Fruit fly (Drosophila melanogaster) whole organism, wandering third instar larva: ENCODE data around the gene P5CDh2.
A peak's percentile ranks its signal among the peaks of the same experiment; 100 is the strongest.

Experiments used
- Abd-B ChIP-seq: fragments of >200 bp; optimal IDR thresholded peaks from 2 replicates; lab custom pipeline; 2017; ENCODE audit warnings: missing biosample characterization, missing genetic modification characterization
- CG32264 ChIP-seq: fragments of 200-800 bp; sonication (Bioruptor generic); optimal IDR thresholded peaks from 2 replicates; lab custom pipeline; 2016; ENCODE audit warnings: missing biosample characterization, missing genetic modification characterization
- CG9705 ChIP-seq: fragments of 200-800 bp; sonication (Bioruptor generic); optimal IDR thresholded peaks from 2 replicates; lab custom pipeline; 2018; ENCODE audit warnings: missing biosample characterization, mild to moderate bottlenecking, missing genetic modification characterization
- CrebA ChIP-seq: fragments of 200-800 bp; sonication (Bioruptor generic); optimal IDR thresholded peaks from 2 replicates; lab custom pipeline; 2016; ENCODE audit warnings: missing biosample characterization, mild to moderate bottlenecking, missing genetic modification characterization, borderline replicate concordance
- Dfd ChIP-seq: fragments of >200 bp; optimal IDR thresholded peaks from 2 replicates; lab custom pipeline; 2017; ENCODE audit warnings: missing biosample characterization, missing genetic modification characterization
- Dif ChIP-seq: fragments of 200-275, 200-300 bp; sonication (Bioruptor generic); optimal IDR thresholded peaks from 2 replicates; lab custom pipeline; 2018; ENCODE audit warnings: missing biosample characterization, missing genetic modification characterization; ENCODE audit not compliant: partially characterized antibody
- GATAd ChIP-seq: sonication (Bioruptor generic); optimal IDR thresholded peaks from 2 replicates; lab custom pipeline; 2016; ENCODE audit warnings: missing biosample characterization, missing genetic modification characterization
- Hnf4 ChIP-seq: fragments of 200-800 bp; sonication (Bioruptor generic); optimal IDR thresholded peaks from 2 replicates; lab custom pipeline; 2016; ENCODE audit warnings: missing biosample characterization, mild to moderate bottlenecking, missing genetic modification characterization
- Hr78 ChIP-seq: fragments of >200 bp; optimal IDR thresholded peaks from 2 replicates; lab custom pipeline; 2017; ENCODE audit warnings: missing biosample characterization, missing genetic modification characterization
- Hr83 ChIP-seq: fragments of 200-300 bp; sonication (Bioruptor generic); optimal IDR thresholded peaks from 2 replicates; lab custom pipeline; 2016; ENCODE audit warnings: missing biosample characterization, mild to moderate bottlenecking, missing genetic modification characterization, moderate library complexity; ENCODE audit not compliant: poor library complexity, severe bottlenecking
- Jra ChIP-seq: sonication (Bioruptor generic); optimal IDR thresholded peaks from 2 replicates; lab custom pipeline; 2016; ENCODE audit warnings: missing biosample characterization, missing genetic modification characterization
- Mio ChIP-seq: sonication (Bioruptor generic); optimal IDR thresholded peaks from 2 replicates; lab custom pipeline; 2016; ENCODE audit warnings: missing biosample characterization, missing genetic modification characterization
- Myc ChIP-seq: fragments of >200 bp; optimal IDR thresholded peaks from 2 replicates; lab custom pipeline; 2017
- N ChIP-seq: fragments of >200 bp; optimal IDR thresholded peaks from 2 replicates; lab custom pipeline; 2018; ENCODE audit warnings: missing biosample characterization, missing external identifiers, missing genetic modification characterization
- Rel ChIP-seq, 2 experiments: fragments of 200-800 bp; sonication (Bioruptor generic) in 1 of 2; optimal IDR thresholded peaks; 2 replicates in 1 of 2; 3 replicates in 1 of 2; lab custom pipeline; 2016 to 2019; ENCODE audit warnings: mild to moderate bottlenecking in 2 of 2, missing biosample characterization in 2 of 2, missing genetic modification characterization in 2 of 2, moderate library complexity in 1 of 2
- Vsx2 ChIP-seq: fragments of 200-300, 225-300 bp; sonication (Bioruptor generic); optimal IDR thresholded peaks from 2 replicates; lab custom pipeline; 2018; ENCODE audit warnings: missing biosample characterization, missing genetic modification characterization; ENCODE audit not compliant: partially characterized antibody
- brk ChIP-seq: fragments of 200-800 bp; sonication (Bioruptor generic); optimal IDR thresholded peaks from 2 replicates; lab custom pipeline; 2016; ENCODE audit warnings: missing biosample characterization, mild to moderate bottlenecking, missing genetic modification characterization
- dl ChIP-seq, 2 experiments: fragments of 175-275, 200-275 bp in 1 of 2; fragments of 200-275 bp in 1 of 2; sonication (Bioruptor generic); optimal IDR thresholded peaks; lab custom pipeline; 2018; ENCODE audit warnings: mild to moderate bottlenecking in 2 of 2, missing biosample characterization in 2 of 2, missing genetic modification characterization in 2 of 2, moderate library complexity in 2 of 2; ENCODE audit not compliant: partially characterized antibody in 2 of 2, insufficient read depth in 1 of 2
- dmrt93B ChIP-seq: fragments of 200-800 bp; sonication (Bioruptor generic); optimal IDR thresholded peaks from 2 replicates; lab custom pipeline; 2018; ENCODE audit warnings: missing biosample characterization, mild to moderate bottlenecking, missing genetic modification characterization
- dsf ChIP-seq: sonication (Bioruptor generic); optimal IDR thresholded peaks from 2 replicates; lab custom pipeline; 2016; ENCODE audit warnings: missing biosample characterization, missing genetic modification characterization, borderline replicate concordance
- ey ChIP-seq: fragments of 200-800 bp; sonication (Bioruptor generic); optimal IDR thresholded peaks from 2 replicates; lab custom pipeline; 2016; ENCODE audit warnings: missing biosample characterization, missing genetic modification characterization
- foxo ChIP-seq, 2 experiments: fragments of 200-800 bp; sonication (Bioruptor generic); optimal IDR thresholded peaks; 2 replicates in 1 of 2; 3 replicates in 1 of 2; lab custom pipeline; 2016 to 2017; ENCODE audit warnings: missing biosample characterization in 2 of 2, missing genetic modification characterization in 2 of 2
- fru ChIP-seq: fragments of 200-800 bp; sonication (Bioruptor generic); optimal IDR thresholded peaks from 3 replicates; lab custom pipeline; 2016; ENCODE audit warnings: missing biosample characterization, mild to moderate bottlenecking, missing genetic modification characterization
- h ChIP-seq: fragments of 200-800 bp; sonication (Bioruptor generic); optimal IDR thresholded peaks from 3 replicates; lab custom pipeline; 2016; ENCODE audit warnings: missing biosample characterization, mild to moderate bottlenecking, missing genetic modification characterization
- jim ChIP-seq: fragments of 175-275, 200-325 bp; sonication (Bioruptor generic); optimal IDR thresholded peaks from 2 replicates; lab custom pipeline; 2016; ENCODE audit warnings: missing biosample characterization, mild to moderate bottlenecking, missing genetic modification characterization
- lola ChIP-seq: fragments of >200 bp; optimal IDR thresholded peaks from 2 replicates; lab custom pipeline; 2017; ENCODE audit warnings: missing biosample characterization, missing genetic modification characterization
- psq ChIP-seq: fragments of 200-800 bp; sonication (Bioruptor generic); optimal IDR thresholded peaks from 3 replicates; lab custom pipeline; 2017; ENCODE audit warnings: missing biosample characterization, mild to moderate bottlenecking, missing genetic modification characterization, moderate library complexity
- sage ChIP-seq: fragments of 200-800 bp; sonication (Bioruptor generic); optimal IDR thresholded peaks from 2 replicates; lab custom pipeline; 2016; ENCODE audit warnings: missing biosample characterization, mild to moderate bottlenecking, missing genetic modification characterization
- sv ChIP-seq: fragments of 200-800 bp; sonication (Bioruptor generic); optimal IDR thresholded peaks from 3 replicates; lab custom pipeline; 2016; ENCODE audit warnings: missing biosample characterization, missing genetic modification characterization
- tai ChIP-seq: sonication (Bioruptor generic); optimal IDR thresholded peaks from 2 replicates; lab custom pipeline; 2016; ENCODE audit warnings: missing biosample characterization, missing genetic modification characterization
- usp ChIP-seq: fragments of >200 bp; optimal IDR thresholded peaks from 2 replicates; lab custom pipeline; 2017; ENCODE audit warnings: missing biosample characterization, missing genetic modification characterization
- woc ChIP-seq: sonication (Bioruptor generic); optimal IDR thresholded peaks from 2 replicates; lab custom pipeline; 2016; ENCODE audit warnings: missing biosample characterization, mild to moderate bottlenecking, missing genetic modification characterization

The P5CDh2 gene

DNA sequence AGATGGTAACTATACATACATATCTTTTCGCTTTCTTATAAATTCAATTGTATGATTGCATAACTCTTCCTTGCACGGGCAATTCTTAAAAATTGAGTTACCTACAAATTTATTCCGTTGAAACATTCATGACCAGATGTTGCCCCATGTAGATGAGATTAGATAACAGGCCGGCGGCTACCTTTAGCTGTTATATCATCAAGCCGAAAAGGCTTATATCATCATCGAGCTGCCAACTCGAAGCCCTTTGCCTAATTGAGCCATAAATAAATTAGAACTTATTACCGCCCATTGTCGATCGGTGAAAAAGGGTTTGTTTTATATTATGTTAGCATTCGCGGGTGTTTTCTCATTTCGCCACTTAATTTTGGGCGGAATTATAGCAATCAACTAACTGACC is 37.3 kb upstream of the P5CDh2 start:
- TF ChIP-seq sage (GFP tag; lab: Kevin White, UChicago) (no peak), Mio (no peak), Abd-B (no peak), Dfd (GFP tag; lab: Kevin White, UChicago) (no peak), lola (no peak), Dif (GFP tag; lab: Kevin White, UChicago) (no peak), Hr83 (GFP tag; lab: Kevin White, UChicago) (no peak), psq (GFP tag; lab: Kevin White, UChicago) (no peak), h (GFP tag; lab: Kevin White, UChicago) (no peak), jim (no peak), Myc (lab: Kevin White, UChicago) (no peak), CrebA (GFP tag; lab: Kevin White, UChicago) (no peak), Rel (GFP tag; optimal IDR thresholded peaks at IDR 0.05; lab: Kevin White, UChicago) (no peak), Rel (tag; optimal IDR thresholded peaks at IDR 0.05; lab: Kevin White, UChicago) (no peak), fru (no peak), brk (GFP tag; lab: Kevin White, UChicago) (no peak), Hnf4 (GFP tag; lab: Kevin White, UChicago) (no peak), dl (GFP tag; optimal IDR thresholded peaks at IDR 0.05; lab: Kevin White, UChicago; ENCODE audit: insufficient read depth in 1 of 2, partially characterized antibody in 2 of 2) (no peak), Jra (GFP tag; lab: Kevin White, UChicago) (no peak), Vsx2 (no peak), dsf (no peak)

DNA sequence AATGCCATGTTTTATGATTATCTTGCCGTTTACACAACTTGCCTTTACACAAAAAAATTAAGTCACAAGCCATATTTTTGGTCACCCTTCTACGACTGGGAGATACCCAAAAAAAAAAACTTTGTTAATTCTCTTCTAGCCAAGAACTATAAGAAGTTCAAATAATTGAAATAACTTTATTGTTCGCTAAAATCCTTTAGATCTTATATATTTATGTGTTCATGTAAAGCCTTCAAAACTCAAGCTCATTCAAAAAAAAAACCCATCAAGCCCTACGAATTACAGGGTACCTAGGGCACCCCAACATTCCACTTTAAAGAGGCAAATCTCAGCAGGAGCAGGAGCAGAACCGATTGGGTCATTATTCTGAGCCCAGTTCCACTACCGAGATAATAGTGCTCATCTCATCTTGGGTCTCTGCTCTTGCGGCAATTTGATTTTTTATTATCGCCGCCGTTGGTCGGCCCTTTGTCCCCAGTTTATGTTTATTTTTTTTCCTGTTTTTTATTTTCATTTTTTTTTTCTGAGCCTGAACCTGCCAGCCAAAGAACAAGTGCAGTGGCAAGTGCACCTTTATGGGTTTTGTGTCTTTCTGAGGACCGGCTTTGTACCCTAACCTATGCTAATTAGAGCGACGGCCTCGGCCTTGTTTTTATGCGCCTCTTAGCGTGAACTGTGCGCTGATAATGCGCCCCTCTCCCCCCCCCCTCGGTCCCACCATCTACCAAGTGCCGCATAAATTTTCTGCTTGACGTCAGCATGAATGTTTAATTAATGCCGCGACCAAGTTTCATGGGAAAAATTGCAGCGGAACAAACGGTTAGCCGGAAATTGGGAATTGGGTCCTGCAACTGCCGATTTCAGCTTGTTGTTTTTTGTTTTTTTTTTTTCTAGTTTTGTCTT is 36.0 kb upstream of the P5CDh2 start:
- no peak for TF ChIP-seq usp (GFP tag; lab: Kevin White, UChicago)
- peak in 1 of 2 experiments; percentile 0 for TF ChIP-seq foxo (GFP tag; optimal IDR thresholded peaks at IDR 0.05; lab: Kevin White, UChicago)
- TF ChIP-seq psq (GFP tag; lab: Kevin White, UChicago) = no peak
- TF ChIP-seq, all 38 proteins: peak for 1

DNA sequence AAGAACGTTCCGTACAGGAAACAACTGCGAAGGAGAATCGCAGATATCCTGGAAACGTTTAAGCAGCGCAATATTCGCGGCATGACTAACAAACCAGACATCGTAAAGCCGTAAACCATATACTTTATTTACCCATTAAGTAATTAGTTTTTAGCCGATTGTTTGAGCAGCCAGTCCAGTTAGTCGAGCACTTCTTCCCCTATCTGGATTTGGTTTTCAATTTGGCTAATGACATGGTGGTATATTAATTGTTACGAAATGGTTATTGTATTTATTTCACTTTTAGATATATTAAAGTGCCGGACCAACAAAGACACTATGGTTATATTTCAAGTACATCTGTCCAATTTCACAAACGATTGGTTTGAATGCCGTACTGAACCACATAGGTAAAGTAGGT is 34.1 kb upstream of the P5CDh2 start, which contains the start of gene Gr93b:
Gene Gr93b (minus strand): TSS at position 101 of the 400 bp plus-strand sequence.
- TF ChIP-seq psq (GFP tag; lab: Kevin White, UChicago) = no peak
- no peak for TF ChIP-seq Jra (GFP tag; lab: Kevin White, UChicago)
- no peak for TF ChIP-seq Hnf4 (GFP tag; lab: Kevin White, UChicago)
- no peak for TF ChIP-seq Rel (GFP tag; optimal IDR thresholded peaks at IDR 0.05; lab: Kevin White, UChicago)
- no peak for TF ChIP-seq Rel (tag; optimal IDR thresholded peaks at IDR 0.05; lab: Kevin White, UChicago)
- TF ChIP-seq woc (GFP tag; lab: Kevin White, UChicago) = no peak
- no peak for TF ChIP-seq sv (GFP tag; lab: Kevin White, UChicago)
- TF ChIP-seq sage (GFP tag; lab: Kevin White, UChicago) = no peak
- TF ChIP-seq dmrt93B = no peak
- no peak for TF ChIP-seq jim
- no peak for TF ChIP-seq GATAd (GFP tag; lab: Kevin White, UChicago)
- no peak for TF ChIP-seq ey (GFP tag; lab: Kevin White, UChicago)
- no peak for TF ChIP-seq tai (GFP tag; lab: Kevin White, UChicago)
- no peak for TF ChIP-seq Mio
- no peak for TF ChIP-seq dsf
- TF ChIP-seq lola = no peak
- no peak for TF ChIP-seq fru
- TF ChIP-seq Abd-B = no peak

- TF ChIP-seq dmrt93B (no peak), N (no peak), Abd-B (no peak), Myc (lab: Kevin White, UChicago) (no peak), CG32264 (no peak), Jra (GFP tag; lab: Kevin White, UChicago) (no peak)
These were observed 32.6 kb upstream of the P5CDh2 start, which contains the start of gene Gr93c for dm6 chr3R:21845165-21845564. Gene Gr93c (minus strand): TSS chr3R:21845265.

- TF ChIP-seq Rel (GFP tag; optimal IDR thresholded peaks at IDR 0.05; lab: Kevin White, UChicago) (no peak), Rel (tag; optimal IDR thresholded peaks at IDR 0.05; lab: Kevin White, UChicago) (no peak), sage (GFP tag; lab: Kevin White, UChicago) (no peak), Hr78 (GFP tag; lab: Kevin White, UChicago) (no peak), Hr83 (GFP tag; lab: Kevin White, UChicago) (no peak), CG9705 (no peak), lola (no peak), Jra (GFP tag; lab: Kevin White, UChicago) (no peak), jim (no peak), dmrt93B (no peak), Abd-B (no peak)
These were observed 31.2 kb upstream of the P5CDh2 start, which contains the start of gene Gr93d for dm6 chr3R:21846559-21846958. Gene Gr93d (minus strand): TSS chr3R:21846659.
